Worm (Caenorhabditis elegans) whole organism, mixed stage, embryonic: ENCODE results near the gene coq-6.

Source experiments
- ceh-39 ChIP-seq: fragments of 150-350 bp; optimal IDR thresholded peaks from 2 replicates; lab custom pipeline; 2014; ENCODE audit warnings: missing biosample characterization, missing genetic modification characterization
- elt-1 ChIP-seq: sonication (generic microtip); optimal IDR thresholded peaks from 2 replicates; lab custom pipeline; 2017; ENCODE audit warnings: missing genetic modification characterization, mild to moderate bottlenecking, missing compliant biosample characterization, antibody characterized with exemption, moderate library complexity, borderline replicate concordance; ENCODE audit not compliant: insufficient read depth
- lsy-2 ChIP-seq: fragments of 150-350 bp; optimal IDR thresholded peaks from 2 replicates; lab custom pipeline; 2014; ENCODE audit warnings: missing biosample characterization, missing genetic modification characterization
- mab-5 ChIP-seq: fragments of 150-350 bp; optimal IDR thresholded peaks from 2 replicates; lab custom pipeline; 2014; ENCODE audit warnings: missing biosample characterization, missing genetic modification characterization
- pha-4 ChIP-seq: fragments of 150-350 bp; optimal IDR thresholded peaks from 2 replicates; lab custom pipeline; 2018; ENCODE audit warnings: missing biosample characterization, missing genetic modification reagents, missing genetic modification characterization

DNA sequence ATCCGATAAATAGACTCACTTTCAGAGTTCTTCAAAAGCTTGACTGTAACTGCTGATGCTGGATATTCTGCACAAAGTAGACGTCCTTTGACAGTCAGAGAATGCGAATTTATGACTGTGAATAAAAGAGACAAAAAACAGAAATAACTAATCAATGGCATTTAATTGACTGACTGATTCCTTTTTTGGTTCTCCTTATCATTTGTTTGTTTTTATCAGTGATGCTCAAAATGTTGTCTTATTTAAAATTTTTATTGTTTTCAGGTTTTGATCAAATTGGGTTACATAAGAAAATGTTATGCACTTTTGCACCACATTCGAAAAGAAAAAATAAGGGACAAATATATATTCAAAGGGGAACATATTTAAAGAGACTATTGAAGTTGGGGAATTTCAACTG, 19.8 kb downstream of the coq-6 start, which contains the start of gene ttr-49:
- TF ChIP-seq pha-4 (tag; lab: Kevin White, UChicago), result no peak
- no peak for TF ChIP-seq elt-1
- TF ChIP-seq lsy-2, result no peak
- TF ChIP-seq ceh-39 (tag; lab: Kevin White, UChicago), result no peak
- no peak for TF ChIP-seq mab-5 (tag; lab: Kevin White, UChicago)
